Worm (Caenorhabditis elegans) whole organism, L1 larva: ENCODE measurements around the gene pwp-1.

ENCODE experiments used
- aha-1 ChIP-seq: fragments of 150-350 bp; optimal IDR thresholded peaks from 2 replicates; lab custom pipeline; 2014; ENCODE audit warnings: missing biosample characterization, missing genetic modification characterization
- alr-1 ChIP-seq: fragments of 200-800 bp; sonication (Bioruptor generic); optimal IDR thresholded peaks from 2 replicates; lab custom pipeline; 2018; ENCODE audit warnings: borderline replicate concordance, mild to moderate bottlenecking, missing genetic modification characterization, missing compliant biosample characterization
- egl-27 ChIP-seq, 2 experiments: fragments of 150-350 bp in 1 of 2; sonication (generic microtip); optimal IDR thresholded peaks; 3 replicates each; lab custom pipeline; 2017 to 2018; ENCODE audit warnings: missing biosample characterization in 2 of 2, missing genetic modification characterization in 2 of 2, missing genetic modification reagents in 2 of 2
- nhr-11 ChIP-seq: fragments of 150-350 bp; optimal IDR thresholded peaks from 2 replicates; lab custom pipeline; 2014; ENCODE audit warnings: missing biosample characterization, missing genetic modification characterization
- sox-4 ChIP-seq: sonication (generic microtip); optimal IDR thresholded peaks from 2 replicates; lab custom pipeline; 2016; ENCODE audit warnings: missing genetic modification characterization, missing compliant biosample characterization

DNA sequence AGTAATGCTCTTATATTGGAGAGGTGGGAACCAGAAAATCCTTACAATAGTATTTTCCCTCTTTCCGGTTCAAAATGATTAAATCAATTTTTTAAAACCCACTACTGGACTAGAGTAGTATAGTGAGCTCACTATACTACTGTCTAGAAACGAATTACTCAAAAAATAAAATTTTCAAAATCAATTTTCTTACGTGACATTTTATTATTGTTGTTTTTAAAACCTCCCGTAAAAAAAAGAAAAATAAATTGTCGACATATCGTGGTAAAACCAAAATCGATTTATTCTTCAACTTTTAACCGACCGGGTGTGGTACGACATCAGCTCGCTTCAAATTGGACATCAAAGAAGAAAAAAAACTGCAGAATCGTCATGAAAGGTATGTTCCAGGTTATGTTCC, 46.9 kb downstream of the pwp-1 start, which contains the start of gene F58D2.2:
- no peak for TF ChIP-seq sox-4 (tag; lab: Kevin White, UChicago)
- TF ChIP-seq egl-27 (tag; optimal IDR thresholded peaks at IDR 0.05; lab: Kevin White, UChicago) = no peak
- TF ChIP-seq alr-1 (tag; lab: Kevin White, UChicago) = no peak
- TF ChIP-seq aha-1 = no peak
- no peak for TF ChIP-seq nhr-11 (tag; lab: Kevin White, UChicago)
